Fruit fly (Drosophila melanogaster): ENCODE measurements around the gene CG43347.

DNA sequence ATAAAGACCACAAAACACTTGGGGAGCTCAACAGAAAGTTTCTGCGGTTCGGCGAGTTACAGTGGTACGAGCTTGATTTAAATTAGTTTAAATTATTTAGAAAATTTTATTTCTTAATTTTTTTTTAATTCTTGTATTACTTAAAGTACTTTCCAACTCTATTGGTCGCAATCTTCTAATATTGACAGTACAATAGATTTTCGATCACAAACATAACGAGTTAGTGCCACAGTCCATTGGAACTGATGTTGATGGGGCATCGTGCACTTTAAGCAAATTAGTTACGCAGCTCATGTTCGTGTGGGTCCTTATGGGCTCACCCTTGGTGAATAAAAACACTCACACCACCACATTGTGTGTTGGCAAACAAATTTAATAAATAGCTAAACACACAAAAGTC lies 46.4 kb downstream of the CG43347 start:
- TF ChIP-seq Dll (optimal IDR thresholded peaks at IDR 0.05) = no peak
- TF ChIP-seq CG8478 (optimal IDR thresholded peaks at IDR 0.05) = no peak
- TF ChIP-seq usp (GFP tag; optimal IDR thresholded peaks at IDR 0.05) = no peak
- no peak for TF ChIP-seq EcR (GFP tag; optimal IDR thresholded peaks at IDR 0.05)
- TF ChIP-seq psq (optimal IDR thresholded peaks at IDR 0.05) = no peak
- no peak for TF ChIP-seq pan (optimal IDR thresholded peaks at IDR 0.05)
